Worm (Caenorhabditis elegans): ENCODE results near the gene F14F8.9.
"Not testable (repeated sequence)": the region's sequence is repeated elsewhere in the genome, so short reads cannot be mapped to it uniquely, and the experiment has no call there.

Gene F14F8.9

ce11 chrV:16649200-16649599, 19.2 kb downstream of the F14F8.9 start, which contains the start of gene W06G6.11:
Gene W06G6.11, minus strand, starts transcription at chrV:16649300.
- not testable (repeated sequence) for TF ChIP-seq nhr-77, R02D3.7, F13H6.1 (tag; optimal IDR thresholded peaks at IDR 0.05)

- no peak for TF ChIP-seq lsy-2 (tag; optimal IDR thresholded peaks at IDR 0.05)
- TF ChIP-seq nhr-25 (tag; optimal IDR thresholded peaks at IDR 0.05): no peak
- no peak for TF ChIP-seq R02D3.7 (tag; optimal IDR thresholded peaks at IDR 0.05)
- TF ChIP-seq Y55F3AM.14 (GFP tag; optimal IDR thresholded peaks at IDR 0.05): no peak
- TF ChIP-seq sma-3 (GFP tag; optimal IDR thresholded peaks at IDR 0.05): no peak
- TF ChIP-seq ztf-11 (tag; optimal IDR thresholded peaks at IDR 0.05): no peak
- no peak for TF ChIP-seq gmeb-1 (tag; optimal IDR thresholded peaks at IDR 0.05)
- TF ChIP-seq C34F6.9 (tag; optimal IDR thresholded peaks at IDR 0.05): no peak
- TF ChIP-seq nhr-23 (tag; optimal IDR thresholded peaks at IDR 0.05): no peak
- no peak for TF ChIP-seq F13H6.1 (tag; optimal IDR thresholded peaks at IDR 0.05)
- TF ChIP-seq snpc-4 (tag; optimal IDR thresholded peaks at IDR 0.05): no peak
- TF ChIP-seq lin-13 (GFP tag; optimal IDR thresholded peaks at IDR 0.05): no peak
- no peak for TF ChIP-seq ztf-1 (GFP tag; conservative IDR thresholded peaks at IDR 0.05)
- TF ChIP-seq lin-11 (tag; optimal IDR thresholded peaks at IDR 0.05): no peak
- TF ChIP-seq crh-2 (tag; optimal IDR thresholded peaks at IDR 0.05): no peak
- TF ChIP-seq fos-1 (tag; optimal IDR thresholded peaks at IDR 0.05): no peak
Measured at ce11 chrV:16648317-16649018, 19.9 kb downstream of the F14F8.9 start, which contains the start of gene W06G6.20. Gene W06G6.20, minus strand, starts transcription at chrV:16648367.

- TF ChIP-seq ztf-11 (tag; optimal IDR thresholded peaks at IDR 0.05): no peak
- no peak for TF ChIP-seq nhr-77 (tag; optimal IDR thresholded peaks at IDR 0.05)
- no peak for TF ChIP-seq mdl-1 (tag; optimal IDR thresholded peaks at IDR 0.05)
- TF ChIP-seq gmeb-1 (tag; optimal IDR thresholded peaks at IDR 0.05): no peak
- no peak for TF ChIP-seq zag-1 (tag; optimal IDR thresholded peaks at IDR 0.05)
- no peak for TF ChIP-seq snpc-4 (tag; optimal IDR thresholded peaks at IDR 0.05)
- TF ChIP-seq skn-1 (tag; optimal IDR thresholded peaks at IDR 0.05): no peak
- TF ChIP-seq aly-2 (tag; optimal IDR thresholded peaks at IDR 0.05): no peak
- no peak for TF ChIP-seq blmp-1 (tag; optimal IDR thresholded peaks at IDR 0.05; ENCODE audit: insufficient read depth)
Measured at ce11 chrV:16647093-16647492, 21.3 kb downstream of the F14F8.9 start, which contains the start of gene W06G6.10. Gene W06G6.10, minus strand, starts transcription at chrV:16647193.

ce11 chrV:16646372-16646771, 22.0 kb downstream of the F14F8.9 start, which contains the start of gene W06G6.9:
Gene W06G6.9, minus strand, starts transcription at chrV:16646472.
- TF ChIP-seq dmd-4 (tag; optimal IDR thresholded peaks at IDR 0.05): no peak
- TF ChIP-seq nhr-23 (tag; optimal IDR thresholded peaks at IDR 0.05): no peak
- TF ChIP-seq crh-2 (tag; optimal IDR thresholded peaks at IDR 0.05): no peak
- no peak for TF ChIP-seq elt-1 (tag; optimal IDR thresholded peaks at IDR 0.05)
- TF ChIP-seq fos-1 (tag; optimal IDR thresholded peaks at IDR 0.05): no peak
- TF ChIP-seq lin-11 (tag; optimal IDR thresholded peaks at IDR 0.05): no peak
- no peak for TF ChIP-seq Y55F3AM.14 (GFP tag; optimal IDR thresholded peaks at IDR 0.05)
- TF ChIP-seq R02D3.7 (tag; optimal IDR thresholded peaks at IDR 0.05): no peak
- no peak for TF ChIP-seq unc-62 (GFP tag; optimal IDR thresholded peaks at IDR 0.05)
- TF ChIP-seq egl-27 (tag; optimal IDR thresholded peaks at IDR 0.05): no peak
- no peak for TF ChIP-seq mdl-1 (tag; optimal IDR thresholded peaks at IDR 0.05)
- TF ChIP-seq blmp-1 (tag; optimal IDR thresholded peaks at IDR 0.05; ENCODE audit: insufficient read depth): no peak
- TF ChIP-seq nhr-237 (tag; optimal IDR thresholded peaks at IDR 0.05): no peak
- TF ChIP-seq lin-39 (tag; optimal IDR thresholded peaks at IDR 0.05): no peak
- no peak for TF ChIP-seq mab-5 (tag; optimal IDR thresholded peaks at IDR 0.05)
- no peak for TF ChIP-seq elt-3 (tag; optimal IDR thresholded peaks at IDR 0.05)
- no peak for TF ChIP-seq sma-9 (GFP tag; optimal IDR thresholded peaks at IDR 0.05)
- TF ChIP-seq sma-9 (tag; optimal IDR thresholded peaks at IDR 0.05): no peak
- TF ChIP-seq skn-1 (tag; optimal IDR thresholded peaks at IDR 0.05): no peak
- no peak for TF ChIP-seq unc-39 (tag; optimal IDR thresholded peaks at IDR 0.05)
